Worm (Caenorhabditis elegans) whole organism, early embryonic: Measurements from ENCODE around the gene glb-21.
A peak's percentile ranks its signal among the peaks of the same experiment; 100 is the strongest.
"Not testable (repeated sequence)": the region's sequence is repeated elsewhere in the genome, so short reads cannot be mapped to it uniquely, and the experiment has no call there.

Experiments
- B0310.2 ChIP-seq: sonication (generic microtip); optimal IDR thresholded peaks from 2 replicates; lab custom pipeline; 2016; ENCODE audit warnings: mild to moderate bottlenecking, missing genetic modification characterization, missing compliant biosample characterization
- F13C5.2 ChIP-seq: sonication (generic microtip); optimal IDR thresholded peaks from 2 replicates; lab custom pipeline; 2017; ENCODE audit warnings: mild to moderate bottlenecking, missing genetic modification characterization, inconsistent platforms, missing compliant biosample characterization
- aly-1 ChIP-seq: sonication (generic microtip); optimal IDR thresholded peaks from 2 replicates; lab custom pipeline; 2016; ENCODE audit warnings: missing genetic modification characterization, missing compliant biosample characterization
- ama-1 ChIP-seq: fragments of 150-350 bp; optimal IDR thresholded peaks from 2 replicates; lab custom pipeline; 2014
- ceh-13 ChIP-seq: fragments of 200-800 bp; sonication (Bioruptor generic); optimal IDR thresholded peaks from 2 replicates; lab custom pipeline; 2018; ENCODE audit warnings: mild to moderate bottlenecking, missing genetic modification characterization, missing compliant biosample characterization
- ceh-36 ChIP-seq: sonication (generic microtip); optimal IDR thresholded peaks from 2 replicates; lab custom pipeline; 2016; ENCODE audit warnings: missing genetic modification characterization, inconsistent platforms, missing compliant biosample characterization
- ets-7 ChIP-seq: sonication (generic microtip); optimal IDR thresholded peaks from 2 replicates; lab custom pipeline; 2016; ENCODE audit warnings: missing genotype, missing genetic modification characterization, missing compliant biosample characterization
- flt-1 ChIP-seq: fragments of 200-800 bp; sonication (Bioruptor generic); IDR thresholded peaks from 2 replicates; pipeline ENCODE4 v1.3.6; 2022; ENCODE audit warnings: missing genetic modification characterization, missing compliant biosample characterization
- hmbx-1 ChIP-seq: sonication (generic microtip); optimal IDR thresholded peaks from 2 replicates; lab custom pipeline; 2016; ENCODE audit warnings: mild to moderate bottlenecking, missing genetic modification characterization, missing compliant biosample characterization
- hmg-4 ChIP-seq: fragments of 200-800 bp; sonication (Bioruptor generic); optimal IDR thresholded peaks from 2 replicates; lab custom pipeline; 2018; ENCODE audit warnings: mild to moderate bottlenecking, missing genetic modification characterization, missing compliant biosample characterization
- hnd-1 ChIP-seq: sonication (generic microtip); optimal IDR thresholded peaks from 2 replicates; lab custom pipeline; 2016; ENCODE audit warnings: missing genetic modification characterization, missing compliant biosample characterization
- pes-1 ChIP-seq: fragments of 200-800 bp; sonication (Bioruptor generic); IDR thresholded peaks from 2 replicates; pipeline ENCODE4 v1.3.6; 2022; ENCODE audit warnings: missing genetic modification reagents, missing genetic modification characterization, missing compliant biosample characterization
- scrt-1 ChIP-seq: fragments of 200-800 bp; sonication (Bioruptor generic); IDR thresholded peaks from 2 replicates; pipeline ENCODE4 v1.3.6; 2022; ENCODE audit warnings: missing genetic modification characterization, missing compliant biosample characterization
- sea-1 ChIP-seq: fragments of 200-800 bp; sonication (Bioruptor generic); conservative IDR thresholded peaks from 2 replicates; pipeline ENCODE4 v1.3.6; 2022; ENCODE audit warnings: missing genetic modification characterization, missing compliant biosample characterization
- tbx-11 ChIP-seq: fragments of 200-800 bp; sonication (Bioruptor generic); IDR thresholded peaks from 2 replicates; pipeline ENCODE4 v1.3.6; 2022; ENCODE audit warnings: missing genetic modification characterization, missing compliant biosample characterization
- tbx-37 ChIP-seq: fragments of 200-800 bp; sonication (Bioruptor generic); conservative IDR thresholded peaks from 2 replicates; pipeline ENCODE4 v1.3.6; 2022; ENCODE audit warnings: missing genetic modification reagents, missing genetic modification characterization, missing compliant biosample characterization
- tra-4 ChIP-seq: sonication (generic microtip); optimal IDR thresholded peaks from 2 replicates; lab custom pipeline; 2017; ENCODE audit warnings: missing genetic modification characterization, missing compliant biosample characterization

The glb-21 gene

DNA sequence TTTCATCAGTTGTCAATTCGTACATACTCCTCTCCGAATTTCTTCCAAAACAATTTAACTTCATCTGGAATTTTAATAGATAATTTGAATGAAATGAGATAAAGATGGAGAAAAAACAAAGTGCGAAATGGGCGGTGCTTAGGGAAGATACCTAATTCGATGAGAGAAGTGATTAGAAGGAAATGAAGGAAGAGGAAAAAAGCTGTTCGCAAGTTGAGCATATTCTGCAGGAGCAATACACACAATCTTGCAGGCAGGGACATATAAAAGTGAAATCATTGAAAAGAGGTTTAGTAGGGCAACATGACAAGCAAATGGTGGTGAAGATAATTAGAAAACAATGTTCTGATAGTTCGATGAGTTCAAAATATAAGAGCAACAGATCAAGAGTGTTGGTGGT, at the start of gene glb-21:
TSS of gene glb-21 (minus strand) at position 66 of the 400 bp plus-strand sequence.
- TF ChIP-seq tra-4 (no peak), ets-7 (no peak), tbx-11 (no peak), ama-1 (lab: Kevin White, UChicago) (no peak), tbx-37 (no peak), B0310.2 (no peak), aly-1 (no peak), ceh-36 (tag; lab: Kevin White, UChicago) (no peak), hmg-4 (no peak), sea-1 (no peak), F13C5.2 (tag; lab: Kevin White, UChicago) (no peak), pes-1 (GFP tag; lab: Robert Waterston, UW) (no peak), ceh-13 (GFP tag; lab: Kevin White, UChicago) (no peak), hnd-1 (tag; lab: Kevin White, UChicago) (no peak), flt-1 (no peak), hmbx-1 (no peak), scrt-1 (GFP tag; lab: Robert Waterston, UW) (no peak)

DNA sequence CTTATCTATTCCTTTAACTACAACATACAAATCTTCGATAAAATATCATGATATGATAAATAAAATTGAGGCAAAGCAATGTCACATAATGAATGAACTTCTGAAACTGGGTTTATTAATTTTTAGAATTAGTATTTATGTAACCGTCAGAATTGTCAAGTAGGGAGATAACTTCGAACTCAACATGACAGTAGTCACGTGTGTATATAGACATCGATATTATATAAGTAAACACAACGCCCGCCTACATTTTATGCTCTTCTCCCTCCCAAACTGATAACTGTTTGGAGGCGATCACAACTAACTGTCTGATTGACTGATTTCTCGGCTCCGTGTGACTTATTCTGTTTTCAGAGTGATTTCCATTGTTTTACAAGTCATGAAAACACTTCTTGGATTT, 49.8 kb upstream of the glb-21 start, which contains the start of gene ugt-54:
TSS of gene ugt-54 (plus strand) at position 355 of the 400 bp plus-strand sequence.
- TF ChIP-seq tra-4 = no peak

DNA sequence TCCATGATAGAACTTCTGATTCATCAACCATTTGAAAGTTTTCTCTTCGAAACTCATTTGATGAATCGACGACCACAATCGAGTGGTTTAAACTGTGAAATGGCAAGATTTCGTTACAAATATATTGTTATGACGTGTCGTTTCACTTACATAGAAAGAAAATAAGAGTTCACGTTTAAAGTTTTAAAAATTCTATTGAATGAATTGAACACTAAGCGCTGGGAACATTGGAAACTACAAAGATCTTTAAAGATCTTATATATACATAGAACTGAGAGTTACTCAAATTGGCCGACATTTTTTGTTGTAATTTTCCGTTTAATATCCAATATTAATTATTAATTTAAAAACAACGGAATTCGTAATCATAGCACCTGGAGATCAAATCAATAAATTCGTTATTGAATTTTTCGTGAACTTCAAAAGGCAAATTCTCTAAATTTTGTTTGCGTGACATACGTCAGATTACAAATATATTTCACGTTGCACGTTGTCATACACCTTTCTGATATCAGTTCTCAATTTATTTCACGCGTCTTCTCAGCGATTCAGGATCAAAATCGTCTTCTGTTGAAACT, 46.1 kb upstream of the glb-21 start, which contains the start of the genes T25B9.4 and T25B9.6:
TSS of gene T25B9.4 (minus strand) at position 101 of the 578 bp plus-strand sequence.
TSS of gene T25B9.6 (plus strand) at position 528 of the 578 bp plus-strand sequence.
- TF ChIP-seq ama-1 (lab: Kevin White, UChicago) = no peak
- no peak for TF ChIP-seq ets-7
- no peak for TF ChIP-seq hnd-1 (tag; lab: Kevin White, UChicago)

DNA sequence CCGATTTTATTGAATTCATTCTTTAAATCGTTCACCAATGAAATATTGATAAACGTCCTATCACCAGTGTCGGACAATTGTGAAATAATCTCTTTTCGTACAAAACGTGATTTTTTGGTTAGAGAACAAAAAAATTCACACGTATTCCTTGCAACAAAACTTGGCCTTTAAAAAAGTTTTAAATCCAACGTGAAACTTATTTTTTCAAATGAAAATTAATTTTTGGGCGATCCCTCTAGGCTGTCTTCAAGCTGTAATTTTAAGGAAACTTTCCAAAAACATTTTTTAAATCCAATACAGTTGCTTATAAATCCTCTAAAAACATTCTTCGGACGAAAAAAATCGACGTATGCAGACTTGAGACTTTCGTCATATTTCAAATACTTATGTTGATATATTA, 43.1 kb upstream of the glb-21 start, which contains the start of gene T25B9.5:
TSS of gene T25B9.5 (minus strand) at position 101 of the 400 bp plus-strand sequence.
- TF ChIP-seq tra-4 = no peak
- no peak for TF ChIP-seq ceh-13 (GFP tag; lab: Kevin White, UChicago)
- TF ChIP-seq aly-1 = no peak
- TF ChIP-seq ama-1 (lab: Kevin White, UChicago) = no peak
- no peak for TF ChIP-seq sea-1

DNA sequence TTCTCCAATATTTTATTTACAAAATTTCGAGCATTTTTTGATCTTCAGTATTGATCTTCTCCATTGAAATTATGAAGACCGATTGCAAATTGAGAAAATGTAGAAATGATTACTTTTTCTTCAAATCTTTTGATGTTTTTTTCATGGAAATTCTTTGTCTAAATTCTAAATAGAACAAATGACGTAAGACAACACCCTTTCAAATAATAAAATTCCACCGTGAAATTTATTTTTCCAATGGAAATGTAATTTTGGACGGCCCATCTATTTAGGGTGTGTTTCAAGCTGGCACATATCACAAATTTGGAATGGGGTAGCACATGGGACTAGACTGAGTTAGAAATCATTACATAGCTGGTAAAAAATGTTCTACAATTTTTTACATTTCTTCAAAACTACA, 40.1 kb upstream of the glb-21 start, which contains the start of gene T25B9.2:
TSS of gene T25B9.2 (minus strand) at position 101 of the 400 bp plus-strand sequence.
- TF ChIP-seq B0310.2; aly-1; hnd-1 (tag; lab: Kevin White, UChicago): not testable (repeated sequence)

DNA sequence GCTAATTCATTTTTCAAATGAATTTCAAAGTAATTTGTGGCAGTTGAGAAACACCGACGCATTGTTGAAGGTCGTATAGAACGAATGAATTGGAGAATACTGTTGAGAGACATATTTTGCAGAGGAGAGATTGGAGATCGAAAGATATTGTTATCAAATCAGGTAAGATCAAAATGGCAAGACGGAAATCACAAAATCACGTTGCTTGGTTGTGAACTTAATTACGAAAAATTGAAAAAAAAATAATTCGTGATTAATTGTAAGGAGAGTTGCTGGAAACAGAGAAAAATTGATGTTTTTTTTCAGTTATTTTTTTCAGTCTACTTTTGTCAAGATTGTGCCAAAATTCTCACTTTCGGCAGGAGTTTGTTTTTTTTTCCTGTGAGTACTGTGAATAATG, 38.4 kb upstream of the glb-21 start, which contains the start of gene T25B9.1:
TSS of gene T25B9.1 (minus strand) at position 101 of the 400 bp plus-strand sequence.
- TF ChIP-seq pes-1 (GFP tag; lab: Robert Waterston, UW) (no peak), hnd-1 (tag; lab: Kevin White, UChicago) (no peak), F13C5.2 (tag; lab: Kevin White, UChicago) (no peak), ceh-36 (tag; lab: Kevin White, UChicago) (no peak), B0310.2 (no peak), ceh-13 (GFP tag; lab: Kevin White, UChicago) (no peak), scrt-1 (GFP tag; lab: Robert Waterston, UW) (no peak), tbx-11 (no peak), flt-1 (no peak), tbx-37 (no peak), ama-1 (lab: Kevin White, UChicago) (no peak), ets-7 (no peak), hmg-4 (no peak), sea-1 (no peak), tra-4 (no peak), aly-1 (no peak), hmbx-1 (no peak)

DNA sequence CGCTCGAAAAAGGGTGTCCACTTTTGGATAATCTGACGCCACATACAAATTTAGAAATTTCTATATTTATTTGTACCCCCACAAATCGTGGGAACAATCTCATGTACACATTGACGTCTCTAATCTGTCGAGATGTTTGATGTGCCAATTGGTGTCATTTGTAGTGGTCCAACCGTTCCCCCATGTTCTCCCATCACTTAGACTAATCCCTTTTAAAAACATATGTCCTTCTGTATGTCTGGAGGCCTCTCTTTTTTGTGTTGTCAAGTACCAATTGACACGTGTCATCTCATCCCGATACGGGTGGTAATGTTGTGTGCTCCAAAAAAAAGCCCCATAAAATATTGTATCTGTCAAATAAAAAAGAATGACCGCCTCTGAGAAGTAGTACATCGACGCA, 33.7 kb upstream of the glb-21 start:
- TF ChIP-seq hmbx-1 (no peak), F13C5.2 (tag; lab: Kevin White, UChicago) (no peak), tbx-37 (no peak), hnd-1 (tag; lab: Kevin White, UChicago) (no peak), ets-7 (no peak), tbx-11 (no peak), ceh-36 (tag; lab: Kevin White, UChicago) (peak; percentile 6), ceh-13 (GFP tag; lab: Kevin White, UChicago) (no peak)

DNA sequence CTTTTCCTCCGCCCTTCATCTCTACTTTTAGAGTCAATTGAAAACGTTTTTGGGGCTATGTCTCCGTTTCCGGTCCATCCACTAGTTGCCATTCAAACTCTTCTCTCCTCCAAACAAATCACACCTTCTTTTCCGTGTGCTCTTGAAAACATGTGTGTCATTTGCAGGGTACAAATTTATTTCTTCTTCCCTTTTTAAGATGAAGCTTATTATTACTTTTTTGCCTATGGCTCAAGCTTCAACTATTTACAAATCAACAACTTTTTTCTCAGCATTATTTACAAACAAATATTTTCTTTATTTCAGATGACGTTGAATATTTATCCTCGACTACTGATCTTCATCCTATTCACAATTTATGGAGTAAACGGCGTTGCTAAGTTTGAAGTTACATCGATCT, 32.9 kb upstream of the glb-21 start, which contains the start of gene T25B9.3:
TSS of gene T25B9.3 (plus strand) at position 301 of the 400 bp plus-strand sequence.
- TF ChIP-seq ceh-13 (GFP tag; lab: Kevin White, UChicago) (no peak), ceh-36 (tag; lab: Kevin White, UChicago) (no peak), flt-1 (no peak), tbx-11 (no peak), ama-1 (lab: Kevin White, UChicago) (no peak), hnd-1 (tag; lab: Kevin White, UChicago) (no peak), ets-7 (no peak), scrt-1 (GFP tag; lab: Robert Waterston, UW) (no peak), hmg-4 (no peak), tra-4 (no peak), tbx-37 (no peak), pes-1 (GFP tag; lab: Robert Waterston, UW) (no peak), sea-1 (no peak), aly-1 (no peak), B0310.2 (no peak), F13C5.2 (tag; lab: Kevin White, UChicago) (no peak), hmbx-1 (no peak)

DNA sequence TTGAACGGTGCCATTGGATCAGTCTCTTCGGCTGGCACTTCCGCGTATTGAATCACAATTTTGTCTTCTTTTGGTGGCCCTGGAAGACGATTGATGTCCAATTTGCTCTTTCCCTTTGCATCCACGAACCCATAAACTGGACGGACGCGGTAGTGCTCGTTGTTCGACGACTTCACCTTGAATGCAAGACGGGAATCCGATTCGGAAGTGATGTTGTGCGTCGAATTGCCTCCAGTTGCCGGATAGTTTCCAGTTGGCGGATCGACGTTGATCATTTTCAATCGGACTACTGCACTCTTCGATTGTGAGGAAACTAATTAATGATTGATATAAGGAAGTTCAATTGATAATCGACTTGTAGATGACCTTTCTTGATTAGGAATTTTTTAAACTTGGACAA, 26.7 kb upstream of the glb-21 start, which contains the start of gene ssp-34:
TSS of gene ssp-34 (minus strand) at position 275 of the 400 bp plus-strand sequence.
- TF ChIP-seq aly-1 (no peak), hmg-4 (no peak), ceh-13 (GFP tag; lab: Kevin White, UChicago) (no peak), hnd-1 (tag; lab: Kevin White, UChicago) (no peak), tra-4 (no peak), scrt-1 (GFP tag; lab: Robert Waterston, UW) (no peak), hmbx-1 (no peak), ama-1 (lab: Kevin White, UChicago) (no peak), ets-7 (no peak), flt-1 (no peak), F13C5.2 (tag; lab: Kevin White, UChicago) (no peak), ceh-36 (tag; lab: Kevin White, UChicago) (no peak), pes-1 (GFP tag; lab: Robert Waterston, UW) (no peak), tbx-37 (no peak), sea-1 (no peak), B0310.2 (no peak)
